Worm (Caenorhabditis elegans): ENCODE results near the gene F07F6.7.

- TF ChIP-seq mdl-1 (tag; optimal IDR thresholded peaks at IDR 0.05) (no peak), saeg-2 (GFP tag; IDR thresholded peaks at IDR 0.05) (no peak), nhr-10 (tag; optimal IDR thresholded peaks at IDR 0.05) (no peak), nhr-28 (tag; optimal IDR thresholded peaks at IDR 0.05) (no peak), ZK546.5 (tag; optimal IDR thresholded peaks at IDR 0.05) (no peak), madf-9 (GFP tag; conservative IDR thresholded peaks at IDR 0.05) (no peak), skn-1 (tag; optimal IDR thresholded peaks at IDR 0.05) (no peak), nhr-77 (tag; optimal IDR thresholded peaks at IDR 0.05) (no peak), fos-1 (tag; optimal IDR thresholded peaks at IDR 0.05) (no peak), nhr-42 (GFP tag; IDR thresholded peaks at IDR 0.05) (no peak), daf-12 (tag; optimal IDR thresholded peaks at IDR 0.05) (no peak), egl-27 (tag; optimal IDR thresholded peaks at IDR 0.05) (no peak), unc-130 (GFP tag; optimal IDR thresholded peaks at IDR 0.05) (no peak)
These were observed 14.7 kb downstream of the F07F6.7 start, which contains the start of the genes EEED8.12 and EEED8.4 for ce11 chrII:5408924-5409323.

All from whole organism, L4 larva.